Fruit fly (Drosophila melanogaster) whole organism, embryonic: ENCODE measurements around the gene Shawn.

ENCODE experiments used
- Asciz ChIP-seq: fragments of 200-800 bp; sonication (Bioruptor generic); optimal IDR thresholded peaks from 2 replicates; lab custom pipeline; 2017; ENCODE audit warnings: missing biosample characterization, mild to moderate bottlenecking, missing genetic modification characterization, missing genetic modification reagents
- Atf3 ChIP-seq: fragments of 200-800 bp; sonication (Bioruptor generic); optimal IDR thresholded peaks from 3 replicates; lab custom pipeline; 2016; ENCODE audit warnings: missing biosample characterization, missing genetic modification characterization
- B-H2 ChIP-seq: fragments of 200-800 bp; sonication (Bioruptor generic); optimal IDR thresholded peaks from 2 replicates; lab custom pipeline; 2018; ENCODE audit warnings: missing biosample characterization, mild to moderate bottlenecking, missing genetic modification characterization
- CG10147 ChIP-seq: fragments of 200-800 bp; sonication (Bioruptor generic); optimal IDR thresholded peaks from 2 replicates; lab custom pipeline; 2019; ENCODE audit warnings: missing biosample characterization, mild to moderate bottlenecking, missing genetic modification characterization, moderate library complexity
- CG10979 ChIP-seq: fragments of 200-800 bp; sonication (Bioruptor generic); optimal IDR thresholded peaks from 2 replicates; lab custom pipeline; 2018; ENCODE audit warnings: missing biosample characterization, mild to moderate bottlenecking, missing genetic modification characterization, moderate library complexity
- CG12071 ChIP-seq: fragments of 200-800 bp; sonication (Bioruptor generic); optimal IDR thresholded peaks from 3 replicates; lab custom pipeline; 2018; ENCODE audit warnings: missing biosample characterization, mild to moderate bottlenecking, missing genetic modification characterization
- CG13287 ChIP-seq: fragments of 200-800 bp; sonication (Bioruptor generic); IDR thresholded peaks from 2 replicates; pipeline ENCODE4 v1.3.6; 2022; ENCODE audit warnings: missing biosample characterization, missing genetic modification characterization; ENCODE audit not compliant: partially characterized antibody
- CG14965 ChIP-seq: fragments of 200-800 bp; sonication (Bioruptor generic); optimal IDR thresholded peaks from 2 replicates; lab custom pipeline; 2016; ENCODE audit warnings: missing biosample characterization, missing genetic modification characterization, borderline replicate concordance
- CG16779 ChIP-seq: fragments of 200-800 bp; sonication (Bioruptor generic); IDR thresholded peaks from 2 replicates; pipeline ENCODE4 v1.3.6; 2022; ENCODE audit warnings: missing biosample characterization, missing genetic modification characterization
- CG17359 ChIP-seq: fragments of 200-800 bp; sonication (Bioruptor generic); optimal IDR thresholded peaks from 3 replicates; lab custom pipeline; 2018; ENCODE audit warnings: missing biosample characterization, mild to moderate bottlenecking, missing genetic modification characterization, moderate library complexity
- CG17802 ChIP-seq: fragments of 200-800 bp; sonication (Bioruptor generic); optimal IDR thresholded peaks from 2 replicates; lab custom pipeline; 2018; ENCODE audit warnings: missing biosample characterization, mild to moderate bottlenecking, missing genetic modification characterization, moderate library complexity
- CG18764 ChIP-seq: fragments of 200-800 bp; sonication (Bioruptor generic); optimal IDR thresholded peaks from 3 replicates; lab custom pipeline; 2016; ENCODE audit warnings: missing biosample characterization, missing genetic modification characterization
- CG33213 ChIP-seq: fragments of 200-800 bp; sonication (Bioruptor generic); optimal IDR thresholded peaks from 3 replicates; lab custom pipeline; 2016; ENCODE audit warnings: missing biosample characterization, missing genetic modification characterization
- CG3995 ChIP-seq: fragments of 200-800 bp; sonication (Bioruptor generic); optimal IDR thresholded peaks from 3 replicates; lab custom pipeline; 2016; ENCODE audit warnings: missing biosample characterization, missing genetic modification characterization
- CG43689 ChIP-seq: fragments of 200-800 bp; sonication (Bioruptor generic); IDR thresholded peaks from 2 replicates; pipeline ENCODE4 v1.3.6; 2022; ENCODE audit warnings: missing biosample characterization, missing genetic modification characterization
- CG5953 ChIP-seq: fragments of 200-800 bp; sonication (Bioruptor generic); IDR thresholded peaks from 2 replicates; pipeline ENCODE4 v1.3.6; 2022; ENCODE audit warnings: missing biosample characterization, missing genetic modification characterization
- CG7372 ChIP-seq: fragments of 200-800 bp; sonication (Bioruptor generic); IDR thresholded peaks from 2 replicates; pipeline ENCODE4 v1.3.6; 2022; ENCODE audit warnings: missing biosample characterization, missing genetic modification characterization
- CG7556 ChIP-seq: fragments of 200-800 bp; sonication (Bioruptor generic); optimal IDR thresholded peaks from 2 replicates; lab custom pipeline; 2017; ENCODE audit warnings: missing biosample characterization, mild to moderate bottlenecking, missing genetic modification characterization
- CG8765 ChIP-seq: fragments of 200-800 bp; sonication (Bioruptor generic); IDR thresholded peaks from 2 replicates; pipeline ENCODE4 v1.3.6; 2022; ENCODE audit warnings: missing biosample characterization, missing genetic modification characterization
- Fer2 ChIP-seq: fragments of 200-800 bp; sonication (Bioruptor generic); optimal IDR thresholded peaks from 2 replicates; lab custom pipeline; 2018; ENCODE audit warnings: missing biosample characterization, mild to moderate bottlenecking, missing genetic modification characterization, moderate library complexity
- Gug ChIP-seq: fragments of 200-800 bp; sonication (Bioruptor generic); IDR thresholded peaks from 4 replicates; pipeline ENCODE4 v1.3.6; 2022; ENCODE audit warnings: missing biosample characterization, missing genetic modification characterization
- Hey ChIP-seq: fragments of 200-800 bp; sonication (Bioruptor generic); optimal IDR thresholded peaks from 3 replicates; lab custom pipeline; 2018; ENCODE audit warnings: missing biosample characterization, mild to moderate bottlenecking, missing genetic modification characterization
- Hr3 ChIP-seq: fragments of 200-800 bp; sonication (Bioruptor generic); optimal IDR thresholded peaks from 3 replicates; lab custom pipeline; 2016; ENCODE audit warnings: missing biosample characterization, missing genetic modification characterization
- Nf-YB ChIP-seq: fragments of 200-800 bp; sonication (Bioruptor generic); optimal IDR thresholded peaks from 3 replicates; lab custom pipeline; 2019; ENCODE audit warnings: missing biosample characterization, mild to moderate bottlenecking, missing genetic modification characterization, moderate library complexity
- Oaz ChIP-seq: fragments of 200-800 bp; sonication (Bioruptor generic); IDR thresholded peaks from 2 replicates; pipeline ENCODE4 v1.3.6; 2022; ENCODE audit warnings: missing biosample characterization, missing genetic modification characterization
- Opbp ChIP-seq: fragments of 200-800 bp; sonication (Bioruptor generic); IDR thresholded peaks from 3 replicates; pipeline ENCODE4 v1.3.6; 2022; ENCODE audit warnings: missing biosample characterization, missing genetic modification characterization; ENCODE audit not compliant: partially characterized antibody
- Six4 ChIP-seq: fragments of 200-800 bp; sonication (Bioruptor generic); optimal IDR thresholded peaks from 2 replicates; lab custom pipeline; 2016; ENCODE audit warnings: missing biosample characterization, missing genetic modification characterization
- Sox100B ChIP-seq: fragments of 200-800 bp; sonication (Bioruptor generic); optimal IDR thresholded peaks from 3 replicates; lab custom pipeline; 2018; ENCODE audit warnings: missing biosample characterization, mild to moderate bottlenecking, missing genetic modification characterization
- Sox102F ChIP-seq: fragments of 200-800 bp; sonication (Bioruptor generic); optimal IDR thresholded peaks from 2 replicates; lab custom pipeline; 2018; ENCODE audit warnings: missing biosample characterization, mild to moderate bottlenecking, missing genetic modification characterization, moderate library complexity
- Ssrp ChIP-seq: fragments of 200-800 bp; sonication (Bioruptor generic); optimal IDR thresholded peaks from 2 replicates; lab custom pipeline; 2018; ENCODE audit warnings: missing biosample characterization, mild to moderate bottlenecking, missing genetic modification characterization, moderate library complexity
- ac ChIP-seq: fragments of 200-800 bp; sonication (Bioruptor generic); optimal IDR thresholded peaks from 3 replicates; lab custom pipeline; 2017; ENCODE audit warnings: missing biosample characterization, mild to moderate bottlenecking, missing genetic modification characterization
- az2 ChIP-seq: fragments of 200-800 bp; sonication (Bioruptor generic); optimal IDR thresholded peaks from 3 replicates; lab custom pipeline; 2016; ENCODE audit warnings: missing biosample characterization, missing genetic modification characterization
- bab2 ChIP-seq: fragments of 200-800 bp; sonication (Bioruptor generic); optimal IDR thresholded peaks from 2 replicates; lab custom pipeline; 2016; ENCODE audit warnings: missing biosample characterization, missing genetic modification characterization
- bowl ChIP-seq: fragments of 200-800 bp; sonication (Bioruptor generic); IDR thresholded peaks from 2 replicates; pipeline ENCODE4 v1.3.6; 2022; ENCODE audit warnings: missing biosample characterization, missing genetic modification characterization
- bsh ChIP-seq, 2 experiments: fragments of 200-800 bp; sonication (Bioruptor generic); optimal IDR thresholded peaks; 2 replicates each; lab custom pipeline; 2017 to 2018; ENCODE audit warnings: mild to moderate bottlenecking in 2 of 2, missing biosample characterization in 2 of 2, missing genetic modification characterization in 2 of 2, moderate library complexity in 1 of 2
- cwo ChIP-seq: fragments of 200-800 bp; sonication (Bioruptor generic); optimal IDR thresholded peaks from 3 replicates; lab custom pipeline; 2017; ENCODE audit warnings: missing biosample characterization, missing genetic modification characterization, mild to moderate bottlenecking, moderate library complexity, missing genetic modification reagents
- inv ChIP-seq: fragments of 200-800 bp; sonication (Bioruptor generic); IDR thresholded peaks from 2 replicates; pipeline ENCODE4 v1.3.6; 2022; ENCODE audit warnings: missing biosample characterization, missing genetic modification characterization; ENCODE audit not compliant: partially characterized antibody
- oc ChIP-seq: fragments of 200-800 bp; sonication (Bioruptor generic); optimal IDR thresholded peaks from 2 replicates; lab custom pipeline; 2018; ENCODE audit warnings: missing biosample characterization, mild to moderate bottlenecking, missing genetic modification characterization, moderate library complexity
- pb ChIP-seq: fragments of 200-800 bp; sonication (Bioruptor generic); optimal IDR thresholded peaks from 3 replicates; lab custom pipeline; 2016; ENCODE audit warnings: missing biosample characterization, missing genetic modification characterization
- pita ChIP-seq: fragments of 200-800 bp; sonication (Bioruptor generic); optimal IDR thresholded peaks from 2 replicates; lab custom pipeline; 2017; ENCODE audit warnings: missing biosample characterization, mild to moderate bottlenecking, missing genetic modification characterization
- ranshi ChIP-seq: fragments of 200-800 bp; sonication (Bioruptor generic); IDR thresholded peaks from 2 replicates; pipeline ENCODE4 v1.3.6; 2022; ENCODE audit warnings: missing biosample characterization, missing genetic modification characterization
- row ChIP-seq: fragments of 200-800 bp; sonication (Bioruptor generic); IDR thresholded peaks from 3 replicates; pipeline ENCODE4 v1.3.6; 2022; ENCODE audit warnings: missing biosample characterization, missing genetic modification characterization
- run ChIP-seq: fragments of 200-800 bp; sonication (Bioruptor generic); optimal IDR thresholded peaks from 3 replicates; lab custom pipeline; 2018; ENCODE audit warnings: missing biosample characterization, mild to moderate bottlenecking, missing genetic modification characterization
- sc ChIP-seq, 3 experiments: fragments of >200 bp in 2 of 3; fragments of 200-800 bp in 1 of 3; sonication (Bioruptor generic) in 1 of 3; optimal IDR thresholded peaks; 2 replicates in 2 of 3; 3 replicates in 1 of 3; lab custom pipeline; 2017; ENCODE audit warnings: mild to moderate bottlenecking in 1 of 3, missing biosample characterization in 1 of 3, missing genetic modification characterization in 1 of 3, missing genetic modification reagents in 1 of 3
- scrt ChIP-seq: fragments of 200-800 bp; sonication (Bioruptor generic); optimal IDR thresholded peaks from 2 replicates; lab custom pipeline; 2018; ENCODE audit warnings: missing biosample characterization, mild to moderate bottlenecking, missing genetic modification characterization, moderate library complexity
- sens-2 ChIP-seq: fragments of 200-800 bp; sonication (Bioruptor generic); IDR thresholded peaks from 2 replicates; pipeline ENCODE4 v1.3.6; 2022; ENCODE audit warnings: missing biosample characterization, missing genetic modification characterization
- shn ChIP-seq: fragments of 200-800 bp; sonication (Bioruptor generic); optimal IDR thresholded peaks from 3 replicates; lab custom pipeline; 2016; ENCODE audit warnings: missing biosample characterization, missing genetic modification characterization
- sug ChIP-seq: fragments of 200-800 bp; optimal IDR thresholded peaks from 2 replicates; lab custom pipeline; 2019; ENCODE audit warnings: missing biosample characterization, mild to moderate bottlenecking, missing genetic modification characterization, moderate library complexity
- tin ChIP-seq: fragments of 200-800 bp; sonication (Bioruptor generic); optimal IDR thresholded peaks from 3 replicates; lab custom pipeline; 2016; ENCODE audit warnings: missing biosample characterization, missing genetic modification characterization

Shawn gene

dm6 chrX:19645873-19646541 lies 34.7 kb downstream of the Shawn start, which contains the start of gene Arp10 (continued):
- TF ChIP-seq sug (tag; lab: Kevin White, UChicago), result peak; percentile 26
- TF ChIP-seq CG8765 (GFP tag; lab: Robert Waterston, UW), result no peak
- no peak for TF ChIP-seq Hr3 (GFP tag; lab: Kevin White, UChicago)
- TF ChIP-seq CG17802 (tag; lab: Kevin White, UChicago), result peak; percentile 83
- TF ChIP-seq Fer2 (tag; lab: Kevin White, UChicago), result no peak
- TF ChIP-seq CG5953 (GFP tag; lab: Robert Waterston, UW), result no peak
- peak; percentile 60; the same call in 1 of the 3 replicates for TF ChIP-seq Opbp
- no peak for TF ChIP-seq cwo (GFP tag; lab: Kevin White, UChicago)
- TF ChIP-seq CG16779 (GFP tag; lab: Robert Waterston, UW), result no peak
- TF ChIP-seq pb (GFP tag; lab: Kevin White, UChicago), result no peak
- no peak for TF ChIP-seq CG43689 (GFP tag; lab: Robert Waterston, UW)
- no peak for TF ChIP-seq CG12071
- no peak for TF ChIP-seq Ssrp
- no peak for TF ChIP-seq scrt (GFP tag; lab: Kevin White, UChicago)
- TF ChIP-seq CG10147 (GFP tag; lab: Kevin White, UChicago), result no peak
- no peak for TF ChIP-seq CG17359 (tag; lab: Kevin White, UChicago)
- TF ChIP-seq CG7556 (GFP tag; lab: Kevin White, UChicago), result no peak
- peak; percentile 23 for TF ChIP-seq bab2 (GFP tag; lab: Kevin White, UChicago)
- no peak for TF ChIP-seq CG10979 (tag; lab: Kevin White, UChicago)
- TF ChIP-seq CG13287 (GFP tag; lab: Robert Waterston, UW), result peak; percentile 67
- TF ChIP-seq Atf3 (GFP tag; lab: Kevin White, UChicago), result no peak
- TF ChIP-seq Sox102F (GFP tag; lab: Kevin White, UChicago), result no peak
- TF ChIP-seq Gug (GFP tag; lab: Robert Waterston, UW), result no peak
- TF ChIP-seq CG33213 (GFP tag; lab: Kevin White, UChicago), result no peak
- TF ChIP-seq inv, result no peak
- no peak for TF ChIP-seq run (tag; lab: Kevin White, UChicago)
- TF ChIP-seq CG7372 (GFP tag; lab: Robert Waterston, UW), result no peak
- peak; percentile 77 for TF ChIP-seq row (GFP tag; lab: Robert Waterston, UW)
- no peak for TF ChIP-seq sc (optimal IDR thresholded peaks at IDR 0.05; lab: Kevin White, UChicago)
- TF ChIP-seq sc (GFP tag; optimal IDR thresholded peaks at IDR 0.05; lab: Kevin White, UChicago), result no peak
- TF ChIP-seq CG18764 (GFP tag; lab: Kevin White, UChicago), result peak; percentile 15
- TF ChIP-seq Asciz (GFP tag; lab: Kevin White, UChicago), result no peak
- no peak for TF ChIP-seq B-H2 (GFP tag; lab: Kevin White, UChicago)
- no peak for TF ChIP-seq Hey (tag; lab: Kevin White, UChicago)
- TF ChIP-seq CG14965 (GFP tag; lab: Kevin White, UChicago), result no peak
- no peak for TF ChIP-seq tin
- TF ChIP-seq shn (GFP tag; lab: Kevin White, UChicago), result no peak
- no peak for TF ChIP-seq Oaz (GFP tag; lab: Robert Waterston, UW)
- peak; percentile 75 for TF ChIP-seq CG3995 (GFP tag; lab: Kevin White, UChicago)
- no peak for TF ChIP-seq sens-2 (GFP tag; lab: Robert Waterston, UW)
- no peak for TF ChIP-seq pita (GFP tag; lab: Kevin White, UChicago)
- TF ChIP-seq Six4 (GFP tag; lab: Kevin White, UChicago), result no peak
- no peak for TF ChIP-seq bowl (GFP tag; lab: Robert Waterston, UW)
- TF ChIP-seq Sox100B (GFP tag; lab: Kevin White, UChicago), result no peak
- TF ChIP-seq ranshi, result no peak
- TF ChIP-seq oc (tag; lab: Kevin White, UChicago), result no peak
- TF ChIP-seq ac (GFP tag; lab: Kevin White, UChicago), result no peak
- no peak for TF ChIP-seq az2 (GFP tag; lab: Kevin White, UChicago)
- no peak for TF ChIP-seq Nf-YB
- TF ChIP-seq bsh (GFP tag; optimal IDR thresholded peaks at IDR 0.05; lab: Kevin White, UChicago), result peak in 1 of 2 experiments; percentile 2
